Worm (Caenorhabditis elegans) whole organism, early embryonic: Measurements from ENCODE around the gene twk-48.

Experiments
- ama-1 ChIP-seq: fragments of 150-350 bp; optimal IDR thresholded peaks from 2 replicates; lab custom pipeline; 2014
- hmg-4 ChIP-seq: fragments of 200-800 bp; sonication (Bioruptor generic); optimal IDR thresholded peaks from 2 replicates; lab custom pipeline; 2018; ENCODE audit warnings: mild to moderate bottlenecking, missing genetic modification characterization, missing compliant biosample characterization
- pes-1 ChIP-seq: fragments of 200-800 bp; sonication (Bioruptor generic); IDR thresholded peaks from 2 replicates; pipeline ENCODE4 v1.3.6; 2022; ENCODE audit warnings: missing genetic modification reagents, missing genetic modification characterization, missing compliant biosample characterization
- scrt-1 ChIP-seq: fragments of 200-800 bp; sonication (Bioruptor generic); IDR thresholded peaks from 2 replicates; pipeline ENCODE4 v1.3.6; 2022; ENCODE audit warnings: missing genetic modification characterization, missing compliant biosample characterization

ce11 chrIII:9830502-9830901 is 30.0 kb upstream of the twk-48 start, which contains the start of gene ZK632.12:
- TF ChIP-seq pes-1 (GFP tag; lab: Robert Waterston, UW) (no peak), scrt-1 (GFP tag; lab: Robert Waterston, UW) (no peak), hmg-4 (GFP tag; lab: Kevin White, UChicago) (no peak), ama-1 (lab: Kevin White, UChicago) (no peak)
